Worm (Caenorhabditis elegans) whole organism, late embryonic: Measurements from ENCODE around the gene tbce-1.

Source experiments
- ama-1 ChIP-seq: fragments of 150-350 bp; optimal IDR thresholded peaks from 2 replicates; lab custom pipeline; 2014
- fax-1 ChIP-seq: sonication (generic microtip); optimal IDR thresholded peaks from 2 replicates; lab custom pipeline; 2016; ENCODE audit warnings: missing genotype, missing genetic modification characterization, missing compliant biosample characterization
- fkh-10 ChIP-seq: fragments of 150-350 bp; optimal IDR thresholded peaks from 2 replicates; lab custom pipeline; 2014; ENCODE audit warnings: missing biosample characterization, missing genetic modification reagents, missing genetic modification characterization
- madf-2 ChIP-seq: sonication (generic microtip); optimal IDR thresholded peaks from 2 replicates; lab custom pipeline; 2017; ENCODE audit warnings: missing genetic modification characterization, missing compliant biosample characterization
- pha-4 ChIP-seq: fragments of 150-350 bp; optimal IDR thresholded peaks from 2 replicates; lab custom pipeline; 2018; ENCODE audit warnings: missing biosample characterization, missing genetic modification reagents, missing genetic modification characterization
- pros-1 ChIP-seq: fragments of 150-350 bp; optimal IDR thresholded peaks from 2 replicates; lab custom pipeline; 2014; ENCODE audit warnings: missing biosample characterization, missing genetic modification reagents, missing genetic modification characterization
- rnt-1 ChIP-seq: sonication (generic microtip); optimal IDR thresholded peaks from 2 replicates; lab custom pipeline; 2016; ENCODE audit warnings: missing genetic modification characterization, missing compliant biosample characterization
- sdc-2 ChIP-seq: sonication (generic microtip); optimal IDR thresholded peaks from 2 replicates; lab custom pipeline; 2016; ENCODE audit warnings: missing genotype, missing genetic modification characterization, missing compliant biosample characterization
- sox-4 ChIP-seq: sonication (generic microtip); optimal IDR thresholded peaks from 2 replicates; lab custom pipeline; 2017; ENCODE audit warnings: mild to moderate bottlenecking, missing genetic modification characterization, inconsistent platforms, missing compliant biosample characterization
- tbx-7 ChIP-seq: sonication (generic microtip); optimal IDR thresholded peaks from 2 replicates; lab custom pipeline; 2016; ENCODE audit warnings: missing genotype, missing genetic modification characterization, missing compliant biosample characterization

- TF ChIP-seq pha-4 (tag; lab: Kevin White, UChicago) (no peak), sox-4 (tag; lab: Kevin White, UChicago) (no peak), ama-1 (no peak), madf-2 (tag; lab: Kevin White, UChicago) (no peak), fax-1 (tag; lab: Kevin White, UChicago) (no peak), pros-1 (no peak), tbx-7 (tag; lab: Kevin White, UChicago) (no peak), sdc-2 (tag; lab: Kevin White, UChicago) (no peak), rnt-1 (no peak), fkh-10 (no peak)
Observed at ce11 chrIV:8255221-8255620, 39.3 kb upstream of the tbce-1 start.
